Worm (Caenorhabditis elegans) whole organism, young adult: ENCODE measurements around the gene lgc-45.

Experiments
- B0019.2 ChIP-seq: fragments of 200-800 bp; sonication (Bioruptor generic); conservative IDR thresholded peaks from 2 replicates; pipeline ENCODE4 v1.3.6; 2022; ENCODE audit warnings: missing genetic modification reagents, missing genetic modification characterization, missing compliant biosample characterization
- B0261.1 ChIP-seq: sonication (generic microtip); optimal IDR thresholded peaks from 2 replicates; lab custom pipeline; 2016; ENCODE audit warnings: mild to moderate bottlenecking, missing genetic modification characterization, moderate library complexity, missing compliant biosample characterization
- F10E7.11 ChIP-seq: sonication (generic microtip); optimal IDR thresholded peaks from 2 replicates; lab custom pipeline; 2017; ENCODE audit warnings: mild to moderate bottlenecking, missing genetic modification characterization, moderate library complexity, missing compliant biosample characterization
- F33H1.4 ChIP-seq: fragments of 200-800 bp; sonication (Bioruptor generic); IDR thresholded peaks from 2 replicates; pipeline ENCODE4 v1.3.6; 2022; ENCODE audit warnings: missing genetic modification reagents, missing genetic modification characterization, missing compliant biosample characterization
- F49E8.2 ChIP-seq: sonication (generic microtip); optimal IDR thresholded peaks from 3 replicates; lab custom pipeline; 2017; ENCODE audit warnings: missing genetic modification characterization, mild to moderate bottlenecking, missing compliant biosample characterization, antibody characterized with exemption, moderate library complexity; ENCODE audit not compliant: insufficient read depth
- F52B5.7 ChIP-seq: sonication (generic microtip); optimal IDR thresholded peaks from 2 replicates; lab custom pipeline; 2016; ENCODE audit warnings: mild to moderate bottlenecking, missing genetic modification characterization, missing compliant biosample characterization
- F55B11.4 ChIP-seq: sonication (generic microtip); optimal IDR thresholded peaks from 2 replicates; lab custom pipeline; 2016; ENCODE audit warnings: missing compliant biosample characterization, missing genetic modification characterization, borderline replicate concordance; ENCODE audit not compliant: insufficient read depth
- F57C9.4 ChIP-seq: sonication (generic microtip); optimal IDR thresholded peaks from 2 replicates; lab custom pipeline; 2017; ENCODE audit warnings: mild to moderate bottlenecking, missing genetic modification characterization, missing compliant biosample characterization
- K12H6.12 ChIP-seq: fragments of 200-800 bp; sonication (Bioruptor generic); optimal IDR thresholded peaks from 2 replicates; lab custom pipeline; 2018; ENCODE audit warnings: mild to moderate bottlenecking, missing genetic modification characterization, missing compliant biosample characterization
- T07F8.4 ChIP-seq: sonication (generic microtip); optimal IDR thresholded peaks from 2 replicates; lab custom pipeline; 2016; ENCODE audit warnings: mild to moderate bottlenecking, missing genetic modification characterization, moderate library complexity, missing compliant biosample characterization
- Y53F4B.3 ChIP-seq: fragments of 200-800 bp; sonication (Bioruptor generic); IDR thresholded peaks from 2 replicates; pipeline ENCODE4 v1.3.6; 2022; ENCODE audit warnings: missing genetic modification reagents, missing genetic modification characterization, missing compliant biosample characterization
- Y56A3A.18 ChIP-seq: fragments of 200-800 bp; sonication (Bioruptor generic); IDR thresholded peaks from 2 replicates; pipeline ENCODE4 v1.3.6; 2022; ENCODE audit warnings: missing genetic modification reagents, missing genetic modification characterization, missing compliant biosample characterization
- Y95B8A.8 ChIP-seq: fragments of 200-800 bp; sonication (Bioruptor generic); IDR thresholded peaks from 2 replicates; pipeline ENCODE4 v1.3.6; 2022; ENCODE audit warnings: missing genetic modification reagents, missing genetic modification characterization, missing compliant biosample characterization
- akir-1 ChIP-seq: fragments of 200-800 bp; sonication (Bioruptor generic); optimal IDR thresholded peaks from 2 replicates; lab custom pipeline; 2018; ENCODE audit warnings: mild to moderate bottlenecking, missing genetic modification characterization, moderate library complexity, missing compliant biosample characterization
- aptf-2 ChIP-seq: fragments of 200-800 bp; sonication (Bioruptor generic); conservative IDR thresholded peaks from 2 replicates; pipeline ENCODE4 v1.3.6; 2022; ENCODE audit warnings: missing genetic modification reagents, missing genetic modification characterization, missing compliant biosample characterization
- aptf-3 ChIP-seq: fragments of 200-800 bp; sonication (Bioruptor generic); IDR thresholded peaks from 2 replicates; pipeline ENCODE4 v1.3.6; 2022; ENCODE audit warnings: missing genetic modification characterization, missing compliant biosample characterization
- atf-7 ChIP-seq: sonication (generic microtip); optimal IDR thresholded peaks from 2 replicates; lab custom pipeline; 2017; ENCODE audit warnings: mild to moderate bottlenecking, missing genetic modification characterization, missing compliant biosample characterization
- bed-1 ChIP-seq: fragments of 200-800 bp; sonication (Bioruptor generic); IDR thresholded peaks from 2 replicates; pipeline ENCODE4 v1.3.6; 2022; ENCODE audit warnings: missing genetic modification reagents, missing genetic modification characterization, missing compliant biosample characterization
- ccch-3 ChIP-seq: fragments of 200-800 bp; sonication (Bioruptor generic); optimal IDR thresholded peaks from 2 replicates; lab custom pipeline; 2018; ENCODE audit warnings: mild to moderate bottlenecking, missing genetic modification characterization, missing compliant biosample characterization
- ceh-91 ChIP-seq: fragments of 200-800 bp; sonication (Bioruptor generic); IDR thresholded peaks from 2 replicates; pipeline ENCODE4 v1.3.6; 2022; ENCODE audit warnings: missing genetic modification reagents, missing genetic modification characterization, missing compliant biosample characterization
- die-1 ChIP-seq: sonication (generic microtip); optimal IDR thresholded peaks from 2 replicates; lab custom pipeline; 2016; ENCODE audit warnings: missing genotype, mild to moderate bottlenecking, missing genetic modification characterization, missing compliant biosample characterization
- dox-1 ChIP-seq: fragments of 200-800 bp; sonication (Bioruptor generic); IDR thresholded peaks from 2 replicates; pipeline ENCODE4 v1.3.6; 2022; ENCODE audit warnings: missing genetic modification reagents, missing genetic modification characterization, missing compliant biosample characterization
- dpl-1 ChIP-seq: fragments of 150-350 bp; optimal IDR thresholded peaks from 2 replicates; lab custom pipeline; 2014; ENCODE audit warnings: missing biosample characterization, missing genetic modification reagents, missing genetic modification characterization
- egrh-3 ChIP-seq: fragments of 200-800 bp; sonication (Bioruptor generic); IDR thresholded peaks from 2 replicates; pipeline ENCODE4 v1.3.6; 2022; ENCODE audit warnings: missing genetic modification reagents, missing genetic modification characterization, missing compliant biosample characterization
- him-1 ChIP-seq: sonication (generic microtip); optimal IDR thresholded peaks from 2 replicates; lab custom pipeline; 2016; ENCODE audit warnings: missing genotype, missing genetic modification reagents, missing genetic modification characterization, missing compliant biosample characterization
- hrde-1 ChIP-seq: sonication (generic microtip); optimal IDR thresholded peaks from 2 replicates; lab custom pipeline; 2016; ENCODE audit warnings: missing genetic modification characterization, mild to moderate bottlenecking, missing compliant biosample characterization, moderate library complexity, missing genotype, missing genetic modification reagents, borderline replicate concordance
- hsf-1 ChIP-seq: fragments of 200-800 bp; sonication (Bioruptor generic); IDR thresholded peaks from 2 replicates; pipeline ENCODE4 v1.3.6; 2022; ENCODE audit warnings: missing genetic modification reagents, missing genetic modification characterization, missing compliant biosample characterization
- lag-1 ChIP-seq: fragments of 200-800 bp; sonication (Bioruptor generic); IDR thresholded peaks from 2 replicates; pipeline ENCODE4 v1.3.6; 2022; ENCODE audit warnings: missing genetic modification reagents, missing genetic modification characterization, missing compliant biosample characterization
- mes-4 ChIP-seq: sonication (generic microtip); optimal IDR thresholded peaks from 2 replicates; lab custom pipeline; 2016; ENCODE audit warnings: missing genotype, missing genetic modification characterization, missing compliant biosample characterization
- nhr-27 ChIP-seq: fragments of 200-800 bp; sonication (Bioruptor generic); optimal IDR thresholded peaks from 2 replicates; lab custom pipeline; 2018; ENCODE audit warnings: mild to moderate bottlenecking, missing genetic modification characterization, moderate library complexity, missing compliant biosample characterization
- pbrm-1 ChIP-seq: fragments of 200-800 bp; sonication (Bioruptor generic); IDR thresholded peaks from 2 replicates; pipeline ENCODE4 v1.3.6; 2022; ENCODE audit warnings: missing genetic modification reagents, missing genetic modification characterization, missing compliant biosample characterization
- snpc-4 ChIP-seq, 5 experiments: fragments of 150-350 bp in 1 of 5; sonication (generic microtip) in 4 of 5; optimal IDR thresholded peaks; 2 replicates each; lab custom pipeline; 2014 to 2018; ENCODE audit warnings: missing genetic modification characterization in 5 of 5, missing biosample characterization in 3 of 5, antibody characterized with exemption in 2 of 5, mild to moderate bottlenecking in 2 of 5, missing compliant biosample characterization in 2 of 5, missing genotype in 2 of 5, moderate library complexity in 2 of 5, missing genetic modification reagents in 1 of 5
- sptf-2 ChIP-seq: fragments of 200-800 bp; sonication (Bioruptor generic); optimal IDR thresholded peaks from 2 replicates; lab custom pipeline; 2018; ENCODE audit warnings: mild to moderate bottlenecking, missing genetic modification characterization, missing compliant biosample characterization
- unc-62 ChIP-seq: fragments of 150-350 bp; optimal IDR thresholded peaks from 2 replicates; lab custom pipeline; 2014; ENCODE audit warnings: missing biosample characterization, missing genetic modification reagents, missing genetic modification characterization
- ztf-22 ChIP-seq: fragments of 200-800 bp; sonication (Bioruptor generic); optimal IDR thresholded peaks from 2 replicates; lab custom pipeline; 2018; ENCODE audit warnings: mild to moderate bottlenecking, missing genetic modification characterization, moderate library complexity, missing compliant biosample characterization
- ztf-28 ChIP-seq: fragments of 200-800 bp; sonication (Bioruptor generic); IDR thresholded peaks from 2 replicates; pipeline ENCODE4 v1.3.6; 2022; ENCODE audit warnings: missing genetic modification reagents, missing genetic modification characterization, missing compliant biosample characterization

Gene lgc-45

ce11 chrII:3579767-3580166 is 22.5 kb downstream of the lgc-45 start, which contains the start of gene clec-134:
clec-134 (plus strand) TSS chrII:3580067.
- TF ChIP-seq ceh-91 (GFP tag; lab: Robert Waterston, UW) = no peak
- no peak for TF ChIP-seq unc-62 (GFP tag; lab: Kevin White, UChicago)
- TF ChIP-seq egrh-3 (GFP tag; lab: Robert Waterston, UW) = no peak
- no peak for TF ChIP-seq ccch-3 (GFP tag; lab: Kevin White, UChicago)
- no peak for TF ChIP-seq F55B11.4 (tag; lab: Kevin White, UChicago)
- TF ChIP-seq F10E7.11 (tag; lab: Kevin White, UChicago) = no peak
- no peak for TF ChIP-seq lag-1 (GFP tag; lab: Robert Waterston, UW)
- TF ChIP-seq nhr-27 = no peak
- TF ChIP-seq, all 124 proteins: peak for 0

- TF ChIP-seq bed-1 = no peak
- TF ChIP-seq Y53F4B.3 (GFP tag; lab: Robert Waterston, UW) = no peak
- no peak for TF ChIP-seq aptf-2 (GFP tag; lab: Robert Waterston, UW)
- TF ChIP-seq pbrm-1 = no peak
- TF ChIP-seq Y56A3A.18 (GFP tag; lab: Robert Waterston, UW) = no peak
- TF ChIP-seq F33H1.4 (GFP tag; lab: Robert Waterston, UW) = no peak
- TF ChIP-seq B0019.2 = no peak
- TF ChIP-seq F52B5.7 (tag; lab: Kevin White, UChicago) = no peak
- TF ChIP-seq ztf-28 = no peak
Measured at ce11 chrII:3581752-3582151, 24.5 kb downstream of the lgc-45 start, which contains the start of gene srh-59. srh-59 (plus strand) TSS chrII:3582052.

DNA sequence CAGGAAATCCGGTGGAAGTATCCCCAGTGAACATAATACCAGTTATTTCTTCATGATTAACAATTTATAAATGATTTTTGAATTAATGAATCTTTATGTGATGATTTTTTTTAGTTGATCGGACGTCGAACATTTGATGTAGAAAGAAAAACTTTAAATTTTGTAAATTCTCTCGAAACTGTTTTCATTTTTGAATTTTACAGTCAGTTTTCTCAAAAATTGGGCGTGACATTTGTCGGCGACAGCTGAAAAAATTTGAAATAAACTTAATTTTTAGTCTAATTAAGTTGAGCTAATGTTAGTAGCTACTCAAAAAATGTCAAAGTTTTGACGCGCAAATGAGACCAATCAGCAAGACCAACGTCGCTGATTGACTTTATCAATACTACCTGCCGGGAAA is 26.1 kb downstream of the lgc-45 start, which contains the start of gene srh-60:
Gene srh-60, plus strand, starts transcription at position 301 of the 400 bp plus-strand sequence.
- no peak for TF ChIP-seq K12H6.12
- TF ChIP-seq sptf-2 (GFP tag; lab: Kevin White, UChicago) = no peak
- TF ChIP-seq him-1 (tag; lab: Kevin White, UChicago) = no peak
- TF ChIP-seq B0019.2 = no peak
- no peak for TF ChIP-seq atf-7
- no peak for TF ChIP-seq die-1 (tag; lab: Kevin White, UChicago)
- TF ChIP-seq akir-1 = no peak
- TF ChIP-seq ztf-22 (GFP tag; lab: Kevin White, UChicago) = no peak
- TF ChIP-seq dpl-1 (GFP tag; lab: Kevin White, UChicago) = no peak
- TF ChIP-seq dox-1 (GFP tag; lab: Robert Waterston, UW) = no peak
- TF ChIP-seq, all 124 proteins: peak for 0

DNA sequence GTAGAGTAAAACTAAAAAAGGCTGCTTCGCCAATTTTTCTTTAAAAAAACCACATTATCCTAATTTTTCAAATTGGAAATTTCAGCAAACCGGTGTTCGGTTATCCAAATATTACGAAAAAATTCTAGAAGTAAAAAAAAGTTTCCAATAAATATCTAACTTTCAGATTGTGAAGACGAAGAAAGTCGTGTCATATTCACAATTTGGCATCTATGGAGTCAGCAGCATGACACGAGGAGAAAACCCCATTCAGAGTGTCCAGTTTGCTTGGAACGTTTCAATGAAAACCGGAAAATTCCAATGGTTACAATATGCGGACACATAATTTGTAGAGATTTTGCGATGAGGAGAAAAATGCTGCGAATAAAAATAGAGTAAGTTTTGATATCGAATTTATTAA is 38.1 kb downstream of the lgc-45 start, which contains the start of gene Y49F6A.12:
Gene Y49F6A.12, plus strand, starts transcription at position 301 of the 400 bp plus-strand sequence.
- TF ChIP-seq Y56A3A.18 (GFP tag; lab: Robert Waterston, UW) (no peak), F33H1.4 (GFP tag; lab: Robert Waterston, UW) (no peak), lag-1 (GFP tag; lab: Robert Waterston, UW) (no peak), mes-4 (tag; lab: Kevin White, UChicago) (no peak), hsf-1 (GFP tag; lab: Robert Waterston, UW) (no peak), F10E7.11 (tag; lab: Kevin White, UChicago) (no peak), Y95B8A.8 (GFP tag; lab: Robert Waterston, UW) (no peak), F49E8.2 (tag; lab: Kevin White, UChicago) (no peak), T07F8.4 (no peak), B0261.1 (tag; lab: Kevin White, UChicago) (no peak), aptf-3 (no peak), F57C9.4 (tag; lab: Kevin White, UChicago) (no peak), hrde-1 (tag; lab: Kevin White, UChicago) (no peak), snpc-4 (GFP tag; optimal IDR thresholded peaks at IDR 0.05; lab: Kevin White, UChicago) (no peak), snpc-4 (tag; optimal IDR thresholded peaks at IDR 0.05; lab: Kevin White, UChicago) (no peak)
- TF ChIP-seq, all 124 proteins: peak for 0
